Fruit fly (Drosophila melanogaster) whole organism: ENCODE data around the gene dysf.

Source experiments
- pan ChIP-seq: fragments of >200 bp; optimal IDR thresholded peaks from 2 replicates; lab custom pipeline; 2017
- usp ChIP-seq: fragments of >200 bp; optimal IDR thresholded peaks from 2 replicates; lab custom pipeline; 2017; ENCODE audit warnings: missing biosample characterization, missing genetic modification characterization, mixed read lengths

- no peak for TF ChIP-seq pan (lab: Kevin White, UChicago)
- no peak for TF ChIP-seq usp (GFP tag; lab: Kevin White, UChicago)
These were observed 35.6 kb downstream of the dysf start, which contains the start of gene CG14551 for dm6 chr3R:26062911-26063310.
